Fruit fly (Drosophila melanogaster) whole organism, embryonic: ENCODE data around the gene NdufA3.

ENCODE experiments used
- Adf1 ChIP-seq: fragments of 200-800 bp; sonication (Bioruptor generic); IDR thresholded peaks from 2 replicates; pipeline ENCODE4 v1.3.6; 2022; ENCODE audit warnings: missing biosample characterization, missing genetic modification characterization
- Awh ChIP-seq: fragments of 200-800 bp; sonication (Bioruptor generic); IDR thresholded peaks from 2 replicates; pipeline ENCODE4, ENCODE4 v1.3.6; 2022; ENCODE audit warnings: missing biosample characterization, missing genetic modification characterization
- CG10147 ChIP-seq: fragments of 200-800 bp; sonication (Bioruptor generic); optimal IDR thresholded peaks from 2 replicates; lab custom pipeline; 2019; ENCODE audit warnings: missing biosample characterization, mild to moderate bottlenecking, missing genetic modification characterization, moderate library complexity
- CG10654 ChIP-seq: fragments of 200-800 bp; sonication (Bioruptor generic); optimal IDR thresholded peaks from 2 replicates; lab custom pipeline; 2016; ENCODE audit warnings: missing biosample characterization, missing genetic modification characterization
- CG11696 ChIP-seq: fragments of 200-800 bp; sonication (Bioruptor generic); IDR thresholded peaks from 2 replicates; pipeline ENCODE4 v1.3.6; 2022; ENCODE audit warnings: missing biosample characterization, missing genetic modification characterization
- CG14860 ChIP-seq: fragments of 200-800 bp; sonication (Bioruptor generic); IDR thresholded peaks from 3 replicates; pipeline ENCODE4 v1.3.6; 2022; ENCODE audit warnings: missing biosample characterization, missing genetic modification characterization; ENCODE audit not compliant: partially characterized antibody
- CG17359 ChIP-seq: fragments of 200-800 bp; sonication (Bioruptor generic); optimal IDR thresholded peaks from 3 replicates; lab custom pipeline; 2018; ENCODE audit warnings: missing biosample characterization, mild to moderate bottlenecking, missing genetic modification characterization, moderate library complexity
- CG17385 ChIP-seq: fragments of 200-800 bp; sonication (Bioruptor generic); optimal IDR thresholded peaks from 3 replicates; lab custom pipeline; 2018; ENCODE audit warnings: missing biosample characterization, mild to moderate bottlenecking, missing genetic modification characterization
- CG17612 ChIP-seq: fragments of 200-800 bp; sonication (Bioruptor generic); IDR thresholded peaks from 2 replicates; pipeline ENCODE4 v1.3.6; 2022; ENCODE audit warnings: missing biosample characterization, missing genetic modification characterization
- CG1832 ChIP-seq: fragments of 200-800 bp; sonication (Bioruptor generic); optimal IDR thresholded peaks from 2 replicates; lab custom pipeline; 2017; ENCODE audit warnings: missing biosample characterization, mild to moderate bottlenecking, missing genetic modification characterization, inconsistent platforms
- CG2202 ChIP-seq: fragments of 200-800 bp; sonication (Bioruptor generic); optimal IDR thresholded peaks from 2 replicates; lab custom pipeline; 2018; ENCODE audit warnings: missing biosample characterization, mild to moderate bottlenecking, missing genetic modification characterization
- CG33557 ChIP-seq: fragments of 200-800 bp; sonication (Bioruptor generic); optimal IDR thresholded peaks from 2 replicates; lab custom pipeline; 2019; ENCODE audit warnings: missing biosample characterization, mild to moderate bottlenecking, missing genetic modification characterization, moderate library complexity
- CG34376 ChIP-seq: fragments of 200-800 bp; sonication (Bioruptor generic); optimal IDR thresholded peaks from 2 replicates; lab custom pipeline; 2018; ENCODE audit warnings: missing biosample characterization, mild to moderate bottlenecking, missing genetic modification characterization
- CG34422 ChIP-seq: fragments of 200-800 bp; sonication (Bioruptor generic); IDR thresholded peaks from 3 replicates; pipeline ENCODE4 v1.3.6; 2022; ENCODE audit warnings: missing biosample characterization, missing genetic modification characterization
- CG3726 ChIP-seq: fragments of 200-800 bp; sonication (Bioruptor generic); IDR thresholded peaks from 3 replicates; pipeline ENCODE4, ENCODE4 v1.3.6; 2022; ENCODE audit warnings: missing biosample characterization, missing genetic modification characterization
- CG4707 ChIP-seq: fragments of 200-800 bp; sonication (Bioruptor generic); optimal IDR thresholded peaks from 2 replicates; lab custom pipeline; 2018; ENCODE audit warnings: missing biosample characterization, mild to moderate bottlenecking, missing genetic modification characterization, moderate library complexity
- CG6683 ChIP-seq: fragments of 200-800 bp; sonication (Bioruptor generic); optimal IDR thresholded peaks from 2 replicates; lab custom pipeline; 2017; ENCODE audit warnings: missing biosample characterization, mild to moderate bottlenecking, missing genetic modification characterization, missing genetic modification reagents
- CG7556 ChIP-seq: fragments of 200-800 bp; sonication (Bioruptor generic); optimal IDR thresholded peaks from 2 replicates; lab custom pipeline; 2017; ENCODE audit warnings: missing biosample characterization, mild to moderate bottlenecking, missing genetic modification characterization
- CG8290 ChIP-seq, 3 experiments: fragments of 200-800 bp; sonication (Bioruptor generic); optimal IDR thresholded peaks; 2 replicates each; lab custom pipeline; 2016 to 2019; ENCODE audit warnings: missing biosample characterization in 3 of 3, missing genetic modification characterization in 3 of 3, mild to moderate bottlenecking in 2 of 3, moderate library complexity in 1 of 3
- CG8765 ChIP-seq: fragments of 200-800 bp; sonication (Bioruptor generic); IDR thresholded peaks from 2 replicates; pipeline ENCODE4 v1.3.6; 2022; ENCODE audit warnings: missing biosample characterization, missing genetic modification characterization
- CG9797 ChIP-seq: fragments of 200-800 bp; sonication (Bioruptor generic); optimal IDR thresholded peaks from 3 replicates; lab custom pipeline; 2018; ENCODE audit warnings: missing biosample characterization, mild to moderate bottlenecking, missing genetic modification characterization
- Dad ChIP-seq: fragments of 200-800 bp; sonication (Bioruptor generic); optimal IDR thresholded peaks from 3 replicates; lab custom pipeline; 2016; ENCODE audit warnings: missing biosample characterization, missing genetic modification characterization
- Deaf1 ChIP-seq: fragments of 200-800 bp; optimal IDR thresholded peaks from 3 replicates; lab custom pipeline; 2019; ENCODE audit warnings: missing biosample characterization, mild to moderate bottlenecking, missing genetic modification characterization, moderate library complexity
- Dip3 ChIP-seq: fragments of 200-800 bp; sonication (Bioruptor generic); optimal IDR thresholded peaks from 3 replicates; lab custom pipeline; 2016; ENCODE audit warnings: missing biosample characterization, missing genetic modification characterization
- Doc2 ChIP-seq: fragments of 200-800 bp; sonication (Bioruptor generic); IDR thresholded peaks from 2 replicates; pipeline ENCODE4 v1.3.6; 2022; ENCODE audit warnings: missing biosample characterization, missing genetic modification characterization
- E2f2 ChIP-seq: fragments of 200-800 bp; sonication (Bioruptor generic); IDR thresholded peaks from 2 replicates; pipeline ENCODE4 v1.3.6; 2022; ENCODE audit warnings: missing biosample characterization, missing genetic modification characterization
- Fer2 ChIP-seq: fragments of 200-800 bp; sonication (Bioruptor generic); optimal IDR thresholded peaks from 2 replicates; lab custom pipeline; 2018; ENCODE audit warnings: missing biosample characterization, mild to moderate bottlenecking, missing genetic modification characterization, moderate library complexity
- Meics ChIP-seq: fragments of 200-800 bp; sonication (Bioruptor generic); optimal IDR thresholded peaks from 2 replicates; lab custom pipeline; 2017; ENCODE audit warnings: missing biosample characterization, mild to moderate bottlenecking, missing genetic modification characterization
- Neu2 ChIP-seq: fragments of 200-800 bp; sonication (Bioruptor generic); optimal IDR thresholded peaks from 3 replicates; lab custom pipeline; 2016; ENCODE audit warnings: missing biosample characterization, missing genetic modification characterization, borderline replicate concordance
- NfI ChIP-seq: fragments of 200-800 bp; sonication (Bioruptor generic); optimal IDR thresholded peaks from 3 replicates; lab custom pipeline; 2018; ENCODE audit warnings: missing biosample characterization, mild to moderate bottlenecking, missing genetic modification characterization, moderate library complexity
- YL-1 ChIP-seq: fragments of 200-800 bp; sonication (Bioruptor generic); optimal IDR thresholded peaks from 3 replicates; lab custom pipeline; 2017; ENCODE audit warnings: missing biosample characterization, mild to moderate bottlenecking, missing genetic modification characterization
- ci ChIP-seq: fragments of 200-800 bp; sonication (Bioruptor generic); IDR thresholded peaks from 3 replicates; pipeline ENCODE4 v1.3.6; 2022; ENCODE audit warnings: missing biosample characterization, missing genetic modification characterization
- croc ChIP-seq: fragments of 200-800 bp; sonication (Bioruptor generic); conservative IDR thresholded peaks from 3 replicates; pipeline ENCODE4 v1.3.6; 2022; ENCODE audit warnings: missing biosample characterization, missing genetic modification characterization
- dysf ChIP-seq: fragments of 200-800 bp; sonication (Bioruptor generic); IDR thresholded peaks from 3 replicates; pipeline ENCODE4 v1.3.6; 2022; ENCODE audit warnings: missing biosample characterization, missing genetic modification characterization
- exex ChIP-seq: fragments of 200-800 bp; sonication (Bioruptor generic); optimal IDR thresholded peaks from 4 replicates; lab custom pipeline; 2018; ENCODE audit warnings: missing biosample characterization, mild to moderate bottlenecking, missing genetic modification characterization, moderate library complexity
- eyg ChIP-seq: fragments of 200-800 bp; sonication (Bioruptor generic); optimal IDR thresholded peaks from 3 replicates; lab custom pipeline; 2016; ENCODE audit warnings: missing biosample characterization, missing genetic modification characterization
- fd64A ChIP-seq: fragments of 200-800 bp; sonication (Bioruptor generic); optimal IDR thresholded peaks from 3 replicates; lab custom pipeline; 2018; ENCODE audit warnings: missing biosample characterization, mild to moderate bottlenecking, missing genetic modification characterization
- fd96Cb ChIP-seq: fragments of 200-800 bp; sonication (Bioruptor generic); optimal IDR thresholded peaks from 2 replicates; lab custom pipeline; 2018; ENCODE audit warnings: missing biosample characterization, mild to moderate bottlenecking, missing genetic modification characterization, moderate library complexity
- fu2 ChIP-seq: fragments of 200-800 bp; sonication (Bioruptor generic); optimal IDR thresholded peaks from 2 replicates; lab custom pipeline; 2016; ENCODE audit warnings: missing biosample characterization, missing genetic modification characterization
- grn ChIP-seq: fragments of 200-800 bp; sonication (Bioruptor generic); optimal IDR thresholded peaks from 3 replicates; lab custom pipeline; 2017; ENCODE audit warnings: missing biosample characterization, missing genetic modification characterization
- kni ChIP-seq: fragments of 200-800 bp; sonication (Bioruptor generic); optimal IDR thresholded peaks from 3 replicates; lab custom pipeline; 2017; ENCODE audit warnings: mild to moderate bottlenecking, missing biosample characterization, missing genetic modification reagents, missing genetic modification characterization
- nerfin-1 ChIP-seq: fragments of 200-800 bp; sonication (Bioruptor generic); optimal IDR thresholded peaks from 3 replicates; lab custom pipeline; 2019; ENCODE audit warnings: missing biosample characterization, mild to moderate bottlenecking, missing genetic modification characterization, moderate library complexity
- nmo ChIP-seq: fragments of 200-800 bp; sonication (Bioruptor generic); optimal IDR thresholded peaks from 2 replicates; lab custom pipeline; 2018; ENCODE audit warnings: missing biosample characterization, mild to moderate bottlenecking, missing genetic modification characterization, moderate library complexity
- p53 ChIP-seq: fragments of 200-800 bp; sonication (Bioruptor generic); optimal IDR thresholded peaks from 2 replicates; lab custom pipeline; 2016; ENCODE audit warnings: missing biosample characterization, missing genetic modification characterization
- pum ChIP-seq: fragments of 200-800 bp; sonication (Bioruptor generic); optimal IDR thresholded peaks from 2 replicates; lab custom pipeline; 2016; ENCODE audit warnings: missing biosample characterization, missing genetic modification characterization
- sima ChIP-seq: fragments of 200-800 bp; sonication (Bioruptor generic); optimal IDR thresholded peaks from 2 replicates; lab custom pipeline; 2016; ENCODE audit warnings: missing biosample characterization, missing genetic modification characterization
- slp2 ChIP-seq: fragments of 200-800 bp; sonication (Bioruptor generic); optimal IDR thresholded peaks from 2 replicates; lab custom pipeline; 2016; ENCODE audit warnings: missing biosample characterization, missing genetic modification characterization
- so ChIP-seq: fragments of 200-800 bp; sonication (Bioruptor generic); IDR thresholded peaks from 3 replicates; pipeline ENCODE4 v1.3.6; 2022; ENCODE audit warnings: missing biosample characterization, missing genetic modification characterization
- unc-4 ChIP-seq: fragments of 200-800 bp; sonication (Bioruptor generic); IDR thresholded peaks from 2 replicates; pipeline ENCODE4 v1.3.6; 2022; ENCODE audit warnings: missing biosample characterization, missing genetic modification characterization; ENCODE audit not compliant: partially characterized antibody
- wor ChIP-seq: fragments of 200-800 bp; sonication (Bioruptor generic); IDR thresholded peaks from 2 replicates; pipeline ENCODE4 v1.3.6; 2022; ENCODE audit warnings: missing biosample characterization, missing genetic modification characterization
- zen ChIP-seq: fragments of 200-800 bp; sonication (Bioruptor generic); optimal IDR thresholded peaks from 3 replicates; lab custom pipeline; 2018; ENCODE audit warnings: missing biosample characterization, mild to moderate bottlenecking, missing genetic modification characterization, moderate library complexity

Gene NdufA3

DNA sequence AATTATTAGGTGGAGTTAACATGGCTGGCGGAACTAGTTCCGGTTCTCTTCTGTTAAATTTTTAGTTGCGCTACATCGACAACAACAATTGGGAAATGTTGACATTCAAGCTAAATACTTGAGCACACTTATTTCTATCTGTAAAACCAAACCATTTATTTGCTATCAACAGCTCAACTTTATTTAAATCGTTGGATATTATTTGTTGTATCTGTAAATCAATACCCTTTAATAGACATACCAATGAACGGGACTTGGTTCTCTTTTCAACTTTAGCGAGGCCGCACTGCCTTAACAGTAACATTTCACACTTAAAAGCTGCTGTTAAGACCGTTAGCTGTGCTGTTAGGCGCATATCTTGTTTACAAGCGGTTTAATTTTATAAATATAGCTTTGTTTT lies 33.8 kb upstream of the NdufA3 start, which contains the start of gene CG12106 (continued):
- no peak for TF ChIP-seq fd64A
- TF ChIP-seq CG14860 (GFP tag; lab: Robert Waterston, UW): no peak
- TF ChIP-seq ci (GFP tag; lab: Robert Waterston, UW): no peak
- no peak for TF ChIP-seq CG8765
- TF ChIP-seq CG34422 (GFP tag; lab: Robert Waterston, UW): no peak
- TF ChIP-seq YL-1 (GFP tag; lab: Kevin White, UChicago): no peak
- TF ChIP-seq Doc2 (GFP tag; lab: Robert Waterston, UW): no peak
- TF ChIP-seq CG8290 (GFP tag; optimal IDR thresholded peaks at IDR 0.05; lab: Kevin White, UChicago): no peak
- TF ChIP-seq CG8290 (tag; optimal IDR thresholded peaks at IDR 0.05; lab: Kevin White, UChicago): peak in 1 of 2 experiments; percentile 72
- TF ChIP-seq CG6683: no peak
- no peak for TF ChIP-seq CG7556 (GFP tag; lab: Kevin White, UChicago)
- TF ChIP-seq Deaf1 (tag; lab: Kevin White, UChicago): no peak
- TF ChIP-seq Adf1 (GFP tag; lab: Robert Waterston, UW): no peak
- TF ChIP-seq CG10654 (GFP tag; lab: Kevin White, UChicago): no peak
- TF ChIP-seq CG11696 (GFP tag; lab: Robert Waterston, UW): no peak
- TF ChIP-seq fd96Cb (tag; lab: Kevin White, UChicago): peak; percentile 37
- TF ChIP-seq dysf: peak; percentile 68; the same call in 2 of the 3 replicates
- TF ChIP-seq CG2202 (tag; lab: Kevin White, UChicago): no peak
- no peak; the same call in 2 of the 3 replicates for TF ChIP-seq croc (GFP tag; lab: Robert Waterston, UW)
- peak; percentile 37 for TF ChIP-seq CG10147 (GFP tag; lab: Kevin White, UChicago)
- no peak for TF ChIP-seq wor
- no peak for TF ChIP-seq so (GFP tag; lab: Robert Waterston, UW)
- TF ChIP-seq E2f2: peak; percentile 35; the same call in 1 of the 2 replicates
- no peak for TF ChIP-seq CG17612
- no peak for TF ChIP-seq Dip3 (GFP tag; lab: Kevin White, UChicago)
- no peak for TF ChIP-seq sima (GFP tag; lab: Kevin White, UChicago)
- no peak for TF ChIP-seq Neu2 (GFP tag; lab: Kevin White, UChicago)
- no peak for TF ChIP-seq Awh (GFP tag; lab: Robert Waterston, UW)
- no peak for TF ChIP-seq zen (tag; lab: Kevin White, UChicago)
- no peak for TF ChIP-seq slp2 (GFP tag; lab: Kevin White, UChicago)
- TF ChIP-seq eyg (GFP tag; lab: Kevin White, UChicago): no peak
- TF ChIP-seq grn (GFP tag; lab: Kevin White, UChicago): no peak
- peak; percentile 5 for TF ChIP-seq nerfin-1 (tag; lab: Kevin White, UChicago)
- TF ChIP-seq pum (GFP tag; lab: Kevin White, UChicago): peak; percentile 46
- TF ChIP-seq CG33557: peak; percentile 31
- no peak for TF ChIP-seq Fer2 (tag; lab: Kevin White, UChicago)
- no peak for TF ChIP-seq CG9797 (GFP tag; lab: Kevin White, UChicago)
- TF ChIP-seq p53 (GFP tag; lab: Kevin White, UChicago): no peak
- TF ChIP-seq nmo: peak; percentile 55
- TF ChIP-seq Dad (GFP tag; lab: Kevin White, UChicago): no peak
- TF ChIP-seq Meics: peak; percentile 46
- TF ChIP-seq kni (GFP tag; lab: Kevin White, UChicago): peak; percentile 43
- TF ChIP-seq CG1832 (GFP tag; lab: Kevin White, UChicago): no peak
- TF ChIP-seq CG17359 (tag; lab: Kevin White, UChicago): peak; percentile 27
- no peak for TF ChIP-seq fu2 (GFP tag; lab: Kevin White, UChicago)
- no peak for TF ChIP-seq unc-4 (GFP tag; lab: Robert Waterston, UW)
- no peak for TF ChIP-seq CG3726
- no peak for TF ChIP-seq CG4707 (GFP tag; lab: Kevin White, UChicago)
- TF ChIP-seq CG34376 (GFP tag; lab: Kevin White, UChicago): peak; percentile 25
- TF ChIP-seq CG17385 (GFP tag; lab: Kevin White, UChicago): peak; percentile 50
- peak; percentile 28 for TF ChIP-seq exex (tag; lab: Kevin White, UChicago)
- peak; percentile 63 for TF ChIP-seq NfI (GFP tag; lab: Kevin White, UChicago)
